Worm (Caenorhabditis elegans): ENCODE measurements around the gene T20D4.15.
A peak's percentile ranks its signal among the peaks of the same experiment; 100 is the strongest.

Gene T20D4.15

ce11 chrV:3388299-3388698 is 6.2 kb downstream of the T20D4.15 start:
- TF ChIP-seq lin-39 (tag; optimal IDR thresholded peaks at IDR 0.05) (no peak), ceh-16 (tag; optimal IDR thresholded peaks at IDR 0.05) (no peak), nhr-237 (tag; optimal IDR thresholded peaks at IDR 0.05) (no peak), lin-11 (tag; optimal IDR thresholded peaks at IDR 0.05) (no peak), nhr-129 (tag; optimal IDR thresholded peaks at IDR 0.05) (peak; percentile 31), fos-1 (tag; optimal IDR thresholded peaks at IDR 0.05) (peak; percentile 29), Y55F3AM.14 (GFP tag; optimal IDR thresholded peaks at IDR 0.05) (no peak), ztf-11 (tag; optimal IDR thresholded peaks at IDR 0.05) (no peak), sem-4 (tag; optimal IDR thresholded peaks at IDR 0.05) (no peak), nhr-11 (tag; optimal IDR thresholded peaks at IDR 0.05) (no peak), aly-2 (tag; optimal IDR thresholded peaks at IDR 0.05) (no peak), elt-3 (tag; optimal IDR thresholded peaks at IDR 0.05) (no peak), C34F6.9 (tag; optimal IDR thresholded peaks at IDR 0.05) (peak; percentile 4), ama-1 (optimal IDR thresholded peaks at IDR 0.05) (no peak), R02D3.7 (tag; optimal IDR thresholded peaks at IDR 0.05) (no peak), skn-1 (tag; optimal IDR thresholded peaks at IDR 0.05) (no peak), nhr-6 (tag; optimal IDR thresholded peaks at IDR 0.05) (no peak), egl-27 (tag; optimal IDR thresholded peaks at IDR 0.05) (peak; percentile 17), F13H6.1 (tag; optimal IDR thresholded peaks at IDR 0.05) (peak; percentile 61), ztf-4 (tag; optimal IDR thresholded peaks at IDR 0.05) (no peak), lsy-2 (tag; optimal IDR thresholded peaks at IDR 0.05) (peak in 1 of 2 experiments; percentile 27), snpc-4 (tag; optimal IDR thresholded peaks at IDR 0.05) (no peak), mbf-1 (tag; optimal IDR thresholded peaks at IDR 0.05) (no peak), mdl-1 (tag; optimal IDR thresholded peaks at IDR 0.05) (no peak), blmp-1 (tag; optimal IDR thresholded peaks at IDR 0.05; ENCODE audit: insufficient read depth) (no peak), unc-39 (tag; optimal IDR thresholded peaks at IDR 0.05) (no peak), ZK546.5 (tag; optimal IDR thresholded peaks at IDR 0.05) (no peak), zag-1 (tag; optimal IDR thresholded peaks at IDR 0.05) (no peak), ceh-82 (tag; optimal IDR thresholded peaks at IDR 0.05) (no peak), alr-1 (tag; optimal IDR thresholded peaks at IDR 0.05) (no peak), nhr-10 (tag; optimal IDR thresholded peaks at IDR 0.05) (no peak), sma-9 (GFP tag; optimal IDR thresholded peaks at IDR 0.05) (peak; percentile 91), sma-9 (tag; optimal IDR thresholded peaks at IDR 0.05) (no peak), peb-1 (tag; optimal IDR thresholded peaks at IDR 0.05) (no peak), lin-13 (GFP tag; optimal IDR thresholded peaks at IDR 0.05) (no peak), nhr-25 (tag; optimal IDR thresholded peaks at IDR 0.05) (no peak), nhr-23 (tag; optimal IDR thresholded peaks at IDR 0.05) (no peak), nhr-12 (tag; optimal IDR thresholded peaks at IDR 0.05) (no peak)

- no peak for TF ChIP-seq ZK546.5 (tag; optimal IDR thresholded peaks at IDR 0.05)
- TF ChIP-seq unc-62 (GFP tag; optimal IDR thresholded peaks at IDR 0.05), result no peak
- TF ChIP-seq nhr-237 (tag; optimal IDR thresholded peaks at IDR 0.05), result no peak
- no peak for TF ChIP-seq crh-2 (tag; optimal IDR thresholded peaks at IDR 0.05)
- no peak for TF ChIP-seq blmp-1 (tag; optimal IDR thresholded peaks at IDR 0.05; ENCODE audit: insufficient read depth)
- no peak for TF ChIP-seq fos-1 (tag; optimal IDR thresholded peaks at IDR 0.05)
- TF ChIP-seq zag-1 (tag; optimal IDR thresholded peaks at IDR 0.05), result no peak
- TF ChIP-seq ceh-16 (tag; optimal IDR thresholded peaks at IDR 0.05), result no peak
Measured at ce11 chrV:3376973-3377372, 17.6 kb downstream of the T20D4.15 start, which contains the start of gene srbc-2. Gene srbc-2 (minus strand): TSS chrV:3377073.

- no peak for TF ChIP-seq mab-5 (tag; optimal IDR thresholded peaks at IDR 0.05)
- TF ChIP-seq nhr-6 (tag; optimal IDR thresholded peaks at IDR 0.05), result no peak
- no peak for TF ChIP-seq unc-62 (GFP tag; optimal IDR thresholded peaks at IDR 0.05)
- no peak for TF ChIP-seq lin-39 (tag; optimal IDR thresholded peaks at IDR 0.05)
- TF ChIP-seq elt-1 (tag; optimal IDR thresholded peaks at IDR 0.05), result no peak
- no peak for TF ChIP-seq ama-1 (optimal IDR thresholded peaks at IDR 0.05)
- TF ChIP-seq zag-1 (tag; optimal IDR thresholded peaks at IDR 0.05), result no peak
- TF ChIP-seq dmd-4 (tag; optimal IDR thresholded peaks at IDR 0.05), result no peak
- TF ChIP-seq nhr-25 (tag; optimal IDR thresholded peaks at IDR 0.05), result no peak
- no peak for TF ChIP-seq ztf-4 (tag; optimal IDR thresholded peaks at IDR 0.05)
- TF ChIP-seq lin-11 (tag; optimal IDR thresholded peaks at IDR 0.05), result no peak
Measured at ce11 chrV:3372673-3373072, 21.9 kb downstream of the T20D4.15 start, which contains the start of gene srx-121. Gene srx-121 (minus strand): TSS chrV:3372773.

All from whole organism, L2 larva.